Fruit fly (Drosophila melanogaster) whole organism, embryonic: ENCODE results near the gene CG11470.
A peak's percentile ranks its signal among the peaks of the same experiment; 100 is the strongest.

Experiments used
- Ada2b ChIP-seq: fragments of 200-800 bp; sonication (Bioruptor generic); IDR thresholded peaks from 2 replicates; pipeline ENCODE4 v1.3.6; 2022; ENCODE audit warnings: missing biosample characterization, missing genetic modification characterization
- B-H2 ChIP-seq: fragments of 200-800 bp; sonication (Bioruptor generic); optimal IDR thresholded peaks from 2 replicates; lab custom pipeline; 2018; ENCODE audit warnings: missing biosample characterization, mild to moderate bottlenecking, missing genetic modification characterization
- CG10267 ChIP-seq: fragments of 200-800 bp; sonication (Bioruptor generic); optimal IDR thresholded peaks from 2 replicates; lab custom pipeline; 2018; ENCODE audit warnings: missing biosample characterization, mild to moderate bottlenecking, missing genetic modification characterization, moderate library complexity
- CG11456 ChIP-seq: fragments of 200-800 bp; sonication (Bioruptor generic); IDR thresholded peaks from 3 replicates; pipeline ENCODE4 v1.3.6; 2022; ENCODE audit warnings: missing biosample characterization, missing genetic modification characterization
- CG13287 ChIP-seq: fragments of 200-800 bp; sonication (Bioruptor generic); IDR thresholded peaks from 2 replicates; pipeline ENCODE4 v1.3.6; 2022; ENCODE audit warnings: missing biosample characterization, missing genetic modification characterization; ENCODE audit not compliant: partially characterized antibody
- CG15011 ChIP-seq: fragments of 200-800 bp; sonication (Bioruptor generic); optimal IDR thresholded peaks from 3 replicates; lab custom pipeline; 2018; ENCODE audit warnings: missing biosample characterization, mild to moderate bottlenecking, missing genetic modification characterization
- CG15601 ChIP-seq: fragments of 200-800 bp; sonication (Bioruptor generic); optimal IDR thresholded peaks from 3 replicates; lab custom pipeline; 2019; ENCODE audit warnings: missing biosample characterization, mild to moderate bottlenecking, missing genetic modification characterization, moderate library complexity
- CG16813 ChIP-seq: fragments of 200-800 bp; sonication (Bioruptor generic); IDR thresholded peaks from 3 replicates; pipeline ENCODE4 v1.3.6; 2022; ENCODE audit warnings: missing biosample characterization, missing genetic modification characterization; ENCODE audit not compliant: partially characterized antibody
- CG16815 ChIP-seq: fragments of 200-800 bp; sonication (Bioruptor generic); optimal IDR thresholded peaks from 3 replicates; lab custom pipeline; 2017; ENCODE audit warnings: missing biosample characterization, mild to moderate bottlenecking, missing genetic modification characterization
- CG30020 ChIP-seq: fragments of 200-800 bp; optimal IDR thresholded peaks from 2 replicates; lab custom pipeline; 2019; ENCODE audit warnings: missing biosample characterization, mild to moderate bottlenecking, missing genetic modification characterization, moderate library complexity
- CG3838 ChIP-seq: fragments of 200-800 bp; sonication (Bioruptor generic); optimal IDR thresholded peaks from 3 replicates; lab custom pipeline; 2016; ENCODE audit warnings: missing biosample characterization, missing genetic modification characterization
- CG43689 ChIP-seq: fragments of 200-800 bp; sonication (Bioruptor generic); IDR thresholded peaks from 2 replicates; pipeline ENCODE4 v1.3.6; 2022; ENCODE audit warnings: missing biosample characterization, missing genetic modification characterization
- CG6854 ChIP-seq: fragments of 200-800 bp; sonication (Bioruptor generic); optimal IDR thresholded peaks from 3 replicates; lab custom pipeline; 2017; ENCODE audit warnings: missing biosample characterization, mild to moderate bottlenecking, missing genetic modification characterization
- CG7372 ChIP-seq: fragments of 200-800 bp; sonication (Bioruptor generic); IDR thresholded peaks from 2 replicates; pipeline ENCODE4 v1.3.6; 2022; ENCODE audit warnings: missing biosample characterization, missing genetic modification characterization
- CG7839 ChIP-seq: fragments of 200-800 bp; sonication (Bioruptor generic); optimal IDR thresholded peaks from 3 replicates; lab custom pipeline; 2018; ENCODE audit warnings: missing biosample characterization, mild to moderate bottlenecking, missing genetic modification characterization, moderate library complexity
- CG7928 ChIP-seq: fragments of 200-800 bp; sonication (Bioruptor generic); optimal IDR thresholded peaks from 2 replicates; lab custom pipeline; 2017; ENCODE audit warnings: missing biosample characterization, mild to moderate bottlenecking, missing genetic modification characterization
- CG8388 ChIP-seq: fragments of 200-800 bp; sonication (Bioruptor generic); optimal IDR thresholded peaks from 2 replicates; lab custom pipeline; 2019; ENCODE audit warnings: missing biosample characterization, mild to moderate bottlenecking, missing genetic modification characterization, moderate library complexity
- Camta ChIP-seq: fragments of 200-800 bp; sonication (Bioruptor generic); optimal IDR thresholded peaks from 2 replicates; lab custom pipeline; 2016; ENCODE audit warnings: missing biosample characterization, missing genetic modification characterization
- D19B ChIP-seq: fragments of 200-800 bp; sonication (Bioruptor generic); optimal IDR thresholded peaks from 2 replicates; lab custom pipeline; 2017; ENCODE audit warnings: missing biosample characterization, mild to moderate bottlenecking, missing genetic modification characterization
- Dek ChIP-seq: fragments of 200-800 bp; sonication (Bioruptor generic); optimal IDR thresholded peaks from 3 replicates; lab custom pipeline; 2019; ENCODE audit warnings: missing biosample characterization, mild to moderate bottlenecking, missing genetic modification characterization, moderate library complexity
- Doc3 ChIP-seq: fragments of 200-800 bp; sonication (Bioruptor generic); IDR thresholded peaks from 3 replicates; pipeline ENCODE4 v1.3.6; 2022; ENCODE audit warnings: missing biosample characterization, missing genetic modification characterization; ENCODE audit not compliant: partially characterized antibody
- H15 ChIP-seq: fragments of 200-800 bp; sonication (Bioruptor generic); IDR thresholded peaks from 3 replicates; pipeline ENCODE4 v1.3.6; 2022; ENCODE audit warnings: missing biosample characterization, missing genetic modification characterization
- NK7.1 ChIP-seq: fragments of 200-800 bp; sonication (Bioruptor generic); optimal IDR thresholded peaks from 3 replicates; lab custom pipeline; 2016; ENCODE audit warnings: missing biosample characterization, missing genetic modification characterization
- Nf-YC ChIP-seq: fragments of 200-800 bp; optimal IDR thresholded peaks from 3 replicates; lab custom pipeline; 2019; ENCODE audit warnings: missing biosample characterization, mild to moderate bottlenecking, missing genetic modification characterization, moderate library complexity
- PHDP ChIP-seq: fragments of 200-800 bp; sonication (Bioruptor generic); optimal IDR thresholded peaks from 3 replicates; lab custom pipeline; 2018; ENCODE audit warnings: missing biosample characterization, mild to moderate bottlenecking, missing genetic modification characterization, moderate library complexity
- Poxn ChIP-seq: fragments of 200-800 bp; sonication (Bioruptor generic); IDR thresholded peaks from 2 replicates; pipeline ENCODE4 v1.3.6; 2022; ENCODE audit warnings: missing biosample characterization, missing genetic modification characterization
- Tbp ChIP-seq: fragments of >200 bp; optimal IDR thresholded peaks from 2 replicates; lab custom pipeline; 2018; ENCODE audit warnings: missing biosample characterization, missing genetic modification characterization
- ac ChIP-seq: fragments of 200-800 bp; sonication (Bioruptor generic); optimal IDR thresholded peaks from 3 replicates; lab custom pipeline; 2017; ENCODE audit warnings: missing biosample characterization, mild to moderate bottlenecking, missing genetic modification characterization
- ap ChIP-seq: fragments of 200-800 bp; sonication (Bioruptor generic); IDR thresholded peaks from 2 replicates; pipeline ENCODE4 v1.3.6; 2022; ENCODE audit warnings: missing biosample characterization, missing genetic modification characterization
- btn ChIP-seq: fragments of 200-800 bp; sonication (Bioruptor generic); optimal IDR thresholded peaks from 2 replicates; lab custom pipeline; 2016; ENCODE audit warnings: missing biosample characterization, missing genetic modification characterization
- cad ChIP-seq: fragments of >200 bp; optimal IDR thresholded peaks from 2 replicates; lab custom pipeline; 2017; ENCODE audit warnings: missing biosample characterization, missing genetic modification characterization
- croc ChIP-seq: fragments of 200-800 bp; sonication (Bioruptor generic); conservative IDR thresholded peaks from 3 replicates; pipeline ENCODE4 v1.3.6; 2022; ENCODE audit warnings: missing biosample characterization, missing genetic modification characterization
- crol ChIP-seq: fragments of 200-800 bp; sonication (Bioruptor generic); IDR thresholded peaks from 2 replicates; pipeline ENCODE4 v1.3.6; 2022; ENCODE audit warnings: missing biosample characterization, missing genetic modification characterization
- cwo ChIP-seq: fragments of 200-800 bp; sonication (Bioruptor generic); optimal IDR thresholded peaks from 3 replicates; lab custom pipeline; 2017; ENCODE audit warnings: missing biosample characterization, missing genetic modification characterization, mild to moderate bottlenecking, moderate library complexity, missing genetic modification reagents
- dan ChIP-seq: fragments of 200-800 bp; sonication (Bioruptor generic); IDR thresholded peaks from 2 replicates; pipeline ENCODE4 v1.3.6; 2022; ENCODE audit warnings: missing biosample characterization, missing genetic modification characterization
- danr ChIP-seq: fragments of 200-800 bp; sonication (Bioruptor generic); IDR thresholded peaks from 2 replicates; pipeline ENCODE4 v1.3.6; 2022; ENCODE audit warnings: missing biosample characterization, missing genetic modification characterization
- dm ChIP-seq: fragments of 200-800 bp; sonication (Bioruptor generic); optimal IDR thresholded peaks from 3 replicates; lab custom pipeline; 2016; ENCODE audit warnings: missing biosample characterization, missing genetic modification characterization
- dysf ChIP-seq: fragments of 200-800 bp; sonication (Bioruptor generic); IDR thresholded peaks from 3 replicates; pipeline ENCODE4 v1.3.6; 2022; ENCODE audit warnings: missing biosample characterization, missing genetic modification characterization
- ewg ChIP-seq: fragments of 200-800 bp; sonication (Bioruptor generic); optimal IDR thresholded peaks from 3 replicates; lab custom pipeline; 2017; ENCODE audit warnings: mild to moderate bottlenecking, missing biosample characterization, missing genetic modification reagents, missing genetic modification characterization
- hth ChIP-seq: fragments of >200 bp; optimal IDR thresholded peaks from 2 replicates; lab custom pipeline; 2017; ENCODE audit warnings: inconsistent platforms
- mirr ChIP-seq: fragments of 200-800 bp; sonication (Bioruptor generic); optimal IDR thresholded peaks from 3 replicates; lab custom pipeline; 2018; ENCODE audit warnings: missing biosample characterization, mild to moderate bottlenecking, missing genetic modification characterization
- peb ChIP-seq: fragments of 200-800 bp; sonication (Bioruptor generic); IDR thresholded peaks from 2 replicates; pipeline ENCODE4 v1.3.6; 2022; ENCODE audit warnings: missing biosample characterization, missing genetic modification characterization
- phol ChIP-seq: fragments of 200-800 bp; sonication (Bioruptor generic); optimal IDR thresholded peaks from 3 replicates; lab custom pipeline; 2018; ENCODE audit warnings: missing biosample characterization, mild to moderate bottlenecking, missing genetic modification characterization, moderate library complexity
- repo ChIP-seq: fragments of 200-800 bp; sonication (Bioruptor generic); optimal IDR thresholded peaks from 2 replicates; lab custom pipeline; 2016; ENCODE audit warnings: missing biosample characterization, missing genetic modification characterization
- ro ChIP-seq: fragments of 200-800 bp; sonication (Bioruptor generic); IDR thresholded peaks from 2 replicates; pipeline ENCODE4 v1.3.6; 2022; ENCODE audit warnings: missing biosample characterization, missing genetic modification characterization
- seq ChIP-seq: fragments of 200-800 bp; sonication (Bioruptor generic); IDR thresholded peaks from 2 replicates; pipeline ENCODE4 v1.3.6; 2022; ENCODE audit warnings: missing biosample characterization, missing genetic modification characterization
- slp2 ChIP-seq: fragments of 200-800 bp; sonication (Bioruptor generic); optimal IDR thresholded peaks from 2 replicates; lab custom pipeline; 2016; ENCODE audit warnings: missing biosample characterization, missing genetic modification characterization
- ssp ChIP-seq: fragments of 200-800 bp; sonication (Bioruptor generic); IDR thresholded peaks from 2 replicates; pipeline ENCODE4 v1.3.6; 2022; ENCODE audit warnings: missing biosample characterization, missing genetic modification characterization
- tap ChIP-seq: fragments of 200-800 bp; optimal IDR thresholded peaks from 3 replicates; lab custom pipeline; 2019; ENCODE audit warnings: missing biosample characterization, mild to moderate bottlenecking, missing genetic modification characterization, moderate library complexity
- ttk ChIP-seq: fragments of 200-800 bp; sonication (Bioruptor generic); IDR thresholded peaks from 2 replicates; pipeline ENCODE4 v2.1.2; 2022; ENCODE audit warnings: missing biosample characterization, missing genetic modification characterization
- zen2 ChIP-seq: fragments of 200-800 bp; sonication (Bioruptor generic); IDR thresholded peaks from 3 replicates; pipeline ENCODE4 v1.3.6; 2022; ENCODE audit warnings: missing biosample characterization, missing genetic modification characterization; ENCODE audit not compliant: partially characterized antibody

Gene CG11470

dm6 chr3R:29618515-29619157 is 29.1 kb upstream of the CG11470 start, which contains the start of gene CG1907 (continued):
- TF ChIP-seq ewg (GFP tag; lab: Kevin White, UChicago) (peak; percentile 100), Dek (peak; percentile 96), CG15601 (tag; lab: Kevin White, UChicago) (peak; percentile 97), D19B (GFP tag; lab: Kevin White, UChicago) (peak; percentile 94), crol (GFP tag; lab: Robert Waterston, UW) (peak; percentile 78), CG15011 (GFP tag; lab: Kevin White, UChicago) (peak; percentile 96), CG7928 (GFP tag; lab: Kevin White, UChicago) (peak; percentile 83), cad (GFP tag; lab: Kevin White, UChicago) (no peak), CG43689 (GFP tag; lab: Robert Waterston, UW) (peak; percentile 97), Nf-YC (tag; lab: Kevin White, UChicago) (peak; percentile 91), CG30020 (tag; lab: Kevin White, UChicago) (peak; percentile 87), CG16813 (GFP tag; lab: Robert Waterston, UW) (peak; percentile 29; the same call in 1 of the 3 replicates), Doc3 (GFP tag; lab: Robert Waterston, UW) (no peak), CG8388 (GFP tag; lab: Kevin White, UChicago) (peak; percentile 97), CG10267 (tag; lab: Kevin White, UChicago) (peak; percentile 99), H15 (GFP tag; lab: Robert Waterston, UW) (peak; percentile 98), phol (tag; lab: Kevin White, UChicago) (peak; percentile 98), CG7372 (GFP tag; lab: Robert Waterston, UW) (peak; percentile 98), ac (GFP tag; lab: Kevin White, UChicago) (peak; percentile 95), cwo (GFP tag; lab: Kevin White, UChicago) (peak; percentile 95), Tbp (GFP tag; lab: Kevin White, UChicago) (no peak), dysf (peak; percentile 99), ssp (GFP tag; lab: Robert Waterston, UW) (peak; percentile 94), btn (GFP tag; lab: Kevin White, UChicago) (peak; percentile 53), PHDP (tag; lab: Kevin White, UChicago) (peak; percentile 98), ttk (GFP tag; lab: Robert Waterston, UW) (peak; percentile 99), CG13287 (GFP tag; lab: Robert Waterston, UW) (peak; percentile 74), mirr (peak; percentile 85), B-H2 (GFP tag; lab: Kevin White, UChicago) (peak; percentile 95), danr (GFP tag; lab: Robert Waterston, UW) (peak; percentile 96), peb (GFP tag; lab: Robert Waterston, UW) (peak; percentile 97), Ada2b (GFP tag; lab: Robert Waterston, UW) (peak; percentile 98), CG7839 (tag; lab: Kevin White, UChicago) (peak; percentile 98), dan (peak; percentile 90), repo (GFP tag; lab: Kevin White, UChicago) (peak; percentile 57), CG6854 (peak; percentile 98), Camta (GFP tag; lab: Kevin White, UChicago) (peak; percentile 76), ap (GFP tag; lab: Robert Waterston, UW) (peak; percentile 98), hth (lab: Kevin White, UChicago) (no peak), ro (GFP tag; lab: Robert Waterston, UW) (peak; percentile 95), CG3838 (GFP tag; lab: Kevin White, UChicago) (peak; percentile 83), tap (tag; lab: Kevin White, UChicago) (peak; percentile 98), seq (GFP tag; lab: Robert Waterston, UW) (peak; percentile 98), CG11456 (peak; percentile 97), Poxn (peak; percentile 90), croc (GFP tag; lab: Robert Waterston, UW) (peak; percentile 98), dm (peak; percentile 61), zen2 (GFP tag; lab: Robert Waterston, UW) (no peak), NK7.1 (GFP tag; lab: Kevin White, UChicago) (peak; percentile 75), slp2 (peak; percentile 83), CG16815 (GFP tag; lab: Kevin White, UChicago) (peak; percentile 97)
